Worm (Caenorhabditis elegans) whole organism, mixed stage, embryonic: Measurements from ENCODE around the gene ogdh-1.

ENCODE experiments used
- blmp-1 ChIP-seq: fragments of 150-350 bp; optimal IDR thresholded peaks from 2 replicates; lab custom pipeline; 2014; ENCODE audit warnings: missing biosample characterization, missing genetic modification characterization
- flh-1 ChIP-seq: fragments of 200-800 bp; sonication (Bioruptor generic); optimal IDR thresholded peaks from 2 replicates; lab custom pipeline; 2018; ENCODE audit warnings: mild to moderate bottlenecking, missing genetic modification characterization, moderate library complexity, missing compliant biosample characterization
- nhr-237 ChIP-seq: fragments of 150-350 bp; optimal IDR thresholded peaks from 2 replicates; lab custom pipeline; 2014; ENCODE audit warnings: missing biosample characterization, missing genetic modification characterization
- sptf-1 ChIP-seq: sonication (generic microtip); optimal IDR thresholded peaks from 2 replicates; lab custom pipeline; 2017; ENCODE audit warnings: mild to moderate bottlenecking, missing genetic modification characterization, moderate library complexity, missing compliant biosample characterization

ce11 chrIV:4678718-4679117 is 25.1 kb downstream of the ogdh-1 start, which contains the start of gene kin-36:
- TF ChIP-seq blmp-1 (tag; lab: Kevin White, UChicago) (no peak), flh-1 (no peak), nhr-237 (tag; lab: Kevin White, UChicago) (no peak), sptf-1 (tag; lab: Kevin White, UChicago) (no peak)
